Worm (Caenorhabditis elegans) whole organism, mixed stage, embryonic: ENCODE measurements around the gene str-81.

Experiments used
- M03D4.4 ChIP-seq: sonication (generic microtip); optimal IDR thresholded peaks from 2 replicates; lab custom pipeline; 2017; ENCODE audit warnings: mild to moderate bottlenecking, missing genetic modification characterization, missing compliant biosample characterization
- bed-3 ChIP-seq: fragments of 200-800 bp; sonication (Bioruptor generic); optimal IDR thresholded peaks from 3 replicates; lab custom pipeline; 2018; ENCODE audit warnings: mild to moderate bottlenecking, missing genetic modification characterization, moderate library complexity, missing compliant biosample characterization
- ceh-39 ChIP-seq: fragments of 150-350 bp; optimal IDR thresholded peaks from 2 replicates; lab custom pipeline; 2014; ENCODE audit warnings: missing biosample characterization, missing genetic modification characterization
- ceh-43 ChIP-seq: fragments of 200-800 bp; sonication (Bioruptor generic); optimal IDR thresholded peaks from 2 replicates; lab custom pipeline; 2018; ENCODE audit warnings: mild to moderate bottlenecking, missing genetic modification characterization, moderate library complexity, missing compliant biosample characterization
- ces-1 ChIP-seq: fragments of 150-350 bp; optimal IDR thresholded peaks from 2 replicates; lab custom pipeline; 2014; ENCODE audit warnings: missing biosample characterization, missing genetic modification reagents, missing genetic modification characterization
- cnd-1 ChIP-seq: fragments of 200-800 bp; sonication (Bioruptor generic); optimal IDR thresholded peaks from 2 replicates; lab custom pipeline; 2018; ENCODE audit warnings: mild to moderate bottlenecking, missing genetic modification characterization, missing compliant biosample characterization
- drap-1 ChIP-seq: fragments of 200-800 bp; sonication (Bioruptor generic); optimal IDR thresholded peaks from 3 replicates; lab custom pipeline; 2018; ENCODE audit warnings: mild to moderate bottlenecking, missing genetic modification characterization, missing compliant biosample characterization
- elt-1 ChIP-seq: sonication (generic microtip); optimal IDR thresholded peaks from 2 replicates; lab custom pipeline; 2017; ENCODE audit warnings: missing genetic modification characterization, mild to moderate bottlenecking, missing compliant biosample characterization, antibody characterized with exemption, moderate library complexity, borderline replicate concordance; ENCODE audit not compliant: insufficient read depth
- elt-3 ChIP-seq: fragments of 150-350 bp; optimal IDR thresholded peaks from 2 replicates; lab custom pipeline; 2014; ENCODE audit warnings: missing biosample characterization, missing genetic modification characterization
- flh-1 ChIP-seq: fragments of 200-800 bp; sonication (Bioruptor generic); optimal IDR thresholded peaks from 2 replicates; lab custom pipeline; 2018; ENCODE audit warnings: mild to moderate bottlenecking, missing genetic modification characterization, moderate library complexity, missing compliant biosample characterization
- ham-2 ChIP-seq: fragments of 200-800 bp; sonication (Bioruptor generic); optimal IDR thresholded peaks from 2 replicates; lab custom pipeline; 2018; ENCODE audit warnings: mild to moderate bottlenecking, missing genetic modification characterization, missing compliant biosample characterization
- hlh-1 ChIP-seq: fragments of 150-350 bp; optimal IDR thresholded peaks from 2 replicates; lab custom pipeline; 2014; ENCODE audit warnings: missing biosample characterization, missing genetic modification reagents, missing genetic modification characterization
- lin-13 ChIP-seq: fragments of 150-350 bp; optimal IDR thresholded peaks from 2 replicates; lab custom pipeline; 2014; ENCODE audit warnings: missing biosample characterization, missing genetic modification characterization
- lin-32 ChIP-seq: fragments of 200-800 bp; sonication (Bioruptor generic); optimal IDR thresholded peaks from 2 replicates; lab custom pipeline; 2018; ENCODE audit warnings: mild to moderate bottlenecking, missing genetic modification characterization, missing compliant biosample characterization
- lsy-2 ChIP-seq: fragments of 150-350 bp; optimal IDR thresholded peaks from 2 replicates; lab custom pipeline; 2014; ENCODE audit warnings: missing biosample characterization, missing genetic modification characterization
- mab-5 ChIP-seq: fragments of 150-350 bp; optimal IDR thresholded peaks from 2 replicates; lab custom pipeline; 2014; ENCODE audit warnings: missing biosample characterization, missing genetic modification characterization
- mep-1 ChIP-seq: fragments of 150-350 bp; optimal IDR thresholded peaks from 2 replicates; lab custom pipeline; 2017; ENCODE audit warnings: missing biosample characterization, missing genetic modification reagents, missing genetic modification characterization, inconsistent platforms
- mls-2 ChIP-seq: sonication (generic microtip); optimal IDR thresholded peaks from 2 replicates; lab custom pipeline; 2016; ENCODE audit warnings: mild to moderate bottlenecking, missing genetic modification characterization, moderate library complexity, missing compliant biosample characterization
- nhr-2 ChIP-seq: fragments of 150-350 bp; optimal IDR thresholded peaks from 2 replicates; lab custom pipeline; 2014; ENCODE audit warnings: missing biosample characterization, missing genetic modification characterization
- nhr-237 ChIP-seq: fragments of 150-350 bp; optimal IDR thresholded peaks from 2 replicates; lab custom pipeline; 2014; ENCODE audit warnings: missing biosample characterization, missing genetic modification characterization
- nhr-28 ChIP-seq: fragments of 150-350 bp; optimal IDR thresholded peaks from 2 replicates; lab custom pipeline; 2014; ENCODE audit warnings: missing biosample characterization, missing genetic modification characterization
- nhr-76 ChIP-seq: sonication (generic microtip); optimal IDR thresholded peaks from 2 replicates; lab custom pipeline; 2017; ENCODE audit warnings: missing biosample characterization, missing genetic modification characterization
- pha-4 ChIP-seq: fragments of 150-350 bp; optimal IDR thresholded peaks from 2 replicates; lab custom pipeline; 2018; ENCODE audit warnings: missing biosample characterization, missing genetic modification reagents, missing genetic modification characterization
- sem-2 ChIP-seq: fragments of 200-800 bp; sonication (Bioruptor generic); optimal IDR thresholded peaks from 2 replicates; lab custom pipeline; 2018; ENCODE audit warnings: mild to moderate bottlenecking, missing genetic modification characterization, missing compliant biosample characterization
- sptf-1 ChIP-seq: sonication (generic microtip); optimal IDR thresholded peaks from 2 replicates; lab custom pipeline; 2017; ENCODE audit warnings: mild to moderate bottlenecking, missing genetic modification characterization, moderate library complexity, missing compliant biosample characterization
- tbx-8 ChIP-seq: fragments of 200-800 bp; sonication (Bioruptor generic); optimal IDR thresholded peaks from 2 replicates; lab custom pipeline; 2018; ENCODE audit warnings: mild to moderate bottlenecking, missing genetic modification characterization, moderate library complexity, missing compliant biosample characterization
- unc-120 ChIP-seq: sonication (generic microtip); optimal IDR thresholded peaks from 2 replicates; lab custom pipeline; 2017; ENCODE audit warnings: missing genetic modification characterization, missing compliant biosample characterization; ENCODE audit not compliant: poor library complexity, severe bottlenecking
- unc-39 ChIP-seq: fragments of 150-350 bp; optimal IDR thresholded peaks from 2 replicates; lab custom pipeline; 2014; ENCODE audit warnings: missing biosample characterization, missing genetic modification characterization
- unc-62 ChIP-seq: fragments of 150-350 bp; optimal IDR thresholded peaks from 2 replicates; lab custom pipeline; 2014; ENCODE audit warnings: missing biosample characterization, missing genetic modification reagents, missing genetic modification characterization
- zip-8 ChIP-seq: fragments of 150-350 bp; optimal IDR thresholded peaks from 2 replicates; lab custom pipeline; 2014; ENCODE audit warnings: missing biosample characterization, missing genetic modification characterization
- ztf-11 ChIP-seq: fragments of 150-350 bp; optimal IDR thresholded peaks from 2 replicates; lab custom pipeline; 2014; ENCODE audit warnings: missing biosample characterization, missing genetic modification characterization

str-81 gene

ce11 chrV:19288073-19288805, 37.4 kb upstream of the str-81 start, which contains the start of the genes F55C9.3 and fbxb-57:
TSS of gene F55C9.3 (minus strand) at chrV:19288173.
TSS of gene fbxb-57 (plus strand) at chrV:19288755.
- TF ChIP-seq elt-1 (tag; lab: Kevin White, UChicago) (peak; percentile 69), nhr-237 (tag; lab: Kevin White, UChicago) (no peak)

ce11 chrV:19285921-19286320, 35.0 kb upstream of the str-81 start:
- TF ChIP-seq nhr-2 (tag; lab: Kevin White, UChicago) (peak; percentile 1), ztf-11 (tag; lab: Kevin White, UChicago) (no peak), mab-5 (no peak), elt-1 (tag; lab: Kevin White, UChicago) (peak; percentile 91), tbx-8 (GFP tag; lab: Kevin White, UChicago) (no peak), hlh-1 (no peak), pha-4 (tag; lab: Kevin White, UChicago) (no peak)

ce11 chrV:19282314-19282713, 31.4 kb upstream of the str-81 start, which contains the start of gene fbxb-117:
TSS of gene fbxb-117 (plus strand) at chrV:19282614.
- TF ChIP-seq hlh-1 (no peak), ztf-11 (tag; lab: Kevin White, UChicago) (no peak), mab-5 (no peak), bed-3 (no peak)

- no peak for TF ChIP-seq nhr-28
- TF ChIP-seq zip-8 (tag; lab: Kevin White, UChicago) = no peak
- no peak for TF ChIP-seq lin-13
- TF ChIP-seq ham-2 (GFP tag; lab: Kevin White, UChicago) = no peak
- TF ChIP-seq lsy-2 = no peak
- TF ChIP-seq sptf-1 (tag; lab: Kevin White, UChicago) = no peak
- no peak for TF ChIP-seq cnd-1 (tag; lab: Kevin White, UChicago)
- TF ChIP-seq nhr-76 (tag; lab: Kevin White, UChicago) = no peak
- TF ChIP-seq ceh-39 (tag; lab: Kevin White, UChicago) = no peak
- TF ChIP-seq nhr-237 (tag; lab: Kevin White, UChicago) = no peak
- no peak for TF ChIP-seq unc-39 (tag; lab: Kevin White, UChicago)
- TF ChIP-seq flh-1 = no peak
- TF ChIP-seq M03D4.4 (tag; lab: Kevin White, UChicago) = no peak
- no peak for TF ChIP-seq bed-3
- TF ChIP-seq lin-32 (GFP tag; lab: Kevin White, UChicago) = no peak
Measured at ce11 chrV:19279888-19280287, 29.0 kb upstream of the str-81 start, which contains the start of gene F21D9.8. TSS of gene F21D9.8 (minus strand) at chrV:19279988.

- no peak for TF ChIP-seq tbx-8 (GFP tag; lab: Kevin White, UChicago)
- TF ChIP-seq elt-3 (tag; lab: Kevin White, UChicago) = no peak
- TF ChIP-seq ceh-43 (GFP tag; lab: Kevin White, UChicago) = no peak
- no peak for TF ChIP-seq mep-1 (tag; lab: Kevin White, UChicago)
- no peak for TF ChIP-seq nhr-28
- no peak for TF ChIP-seq nhr-2 (tag; lab: Kevin White, UChicago)
- no peak for TF ChIP-seq mls-2 (tag; lab: Kevin White, UChicago)
- no peak for TF ChIP-seq hlh-1
- no peak for TF ChIP-seq nhr-237 (tag; lab: Kevin White, UChicago)
- TF ChIP-seq ces-1 (GFP tag; lab: Kevin White, UChicago) = no peak
- no peak for TF ChIP-seq elt-1 (tag; lab: Kevin White, UChicago)
- TF ChIP-seq flh-1 = no peak
- TF ChIP-seq drap-1 (GFP tag; lab: Kevin White, UChicago) = no peak
- no peak for TF ChIP-seq mab-5
- no peak for TF ChIP-seq zip-8 (tag; lab: Kevin White, UChicago)
Measured at ce11 chrV:19278488-19278887, 27.6 kb upstream of the str-81 start.

ce11 chrV:19276354-19276753, 25.5 kb upstream of the str-81 start:
- TF ChIP-seq unc-39 (tag; lab: Kevin White, UChicago) = no peak
- TF ChIP-seq lin-13 = no peak
- no peak for TF ChIP-seq ceh-39 (tag; lab: Kevin White, UChicago)
- no peak for TF ChIP-seq flh-1
- TF ChIP-seq sem-2 (GFP tag; lab: Kevin White, UChicago) = no peak
- no peak for TF ChIP-seq mep-1 (tag; lab: Kevin White, UChicago)
- TF ChIP-seq unc-120 (tag; lab: Kevin White, UChicago) = no peak
- TF ChIP-seq lsy-2 = no peak
- TF ChIP-seq cnd-1 (tag; lab: Kevin White, UChicago) = no peak
- no peak for TF ChIP-seq nhr-76 (tag; lab: Kevin White, UChicago)
- TF ChIP-seq mls-2 (tag; lab: Kevin White, UChicago) = no peak
- no peak for TF ChIP-seq elt-3 (tag; lab: Kevin White, UChicago)
- no peak for TF ChIP-seq unc-62 (GFP tag; lab: Kevin White, UChicago)
- TF ChIP-seq drap-1 (GFP tag; lab: Kevin White, UChicago) = no peak
- TF ChIP-seq pha-4 (tag; lab: Kevin White, UChicago) = no peak
